Worm (Caenorhabditis elegans) whole organism, L3 larva: ENCODE data around the gene F31A3.3.

Source experiments
- aly-2 ChIP-seq: fragments of 150-350 bp; optimal IDR thresholded peaks from 2 replicates; lab custom pipeline; 2014; ENCODE audit warnings: missing biosample characterization, missing genetic modification characterization
- ama-1 ChIP-seq: fragments of 150-350 bp; optimal IDR thresholded peaks from 2 replicates; lab custom pipeline; 2018
- ceh-16 ChIP-seq: sonication (generic microtip); optimal IDR thresholded peaks from 2 replicates; lab custom pipeline; 2017; ENCODE audit warnings: missing biosample characterization, missing genetic modification characterization
- ceh-28 ChIP-seq: fragments of 150-350 bp; optimal IDR thresholded peaks from 2 replicates; lab custom pipeline; 2014; ENCODE audit warnings: missing biosample characterization, missing genetic modification reagents, missing genetic modification characterization
- ceh-9 ChIP-seq: sonication (generic microtip); optimal IDR thresholded peaks from 2 replicates; lab custom pipeline; 2018; ENCODE audit warnings: missing biosample characterization, missing genetic modification characterization
- daf-12 ChIP-seq: fragments of 150-350 bp; optimal IDR thresholded peaks from 2 replicates; lab custom pipeline; 2014; ENCODE audit warnings: missing biosample characterization, missing genetic modification reagents, missing genetic modification characterization
- elt-1 ChIP-seq: fragments of 150-350 bp; optimal IDR thresholded peaks from 2 replicates; lab custom pipeline; 2014; ENCODE audit warnings: missing biosample characterization, missing genetic modification characterization
- elt-2 ChIP-seq: sonication (generic microtip); optimal IDR thresholded peaks from 2 replicates; lab custom pipeline; 2016; ENCODE audit warnings: missing genetic modification reagents, mild to moderate bottlenecking, missing genetic modification characterization, missing compliant biosample characterization
- elt-3 ChIP-seq, 3 experiments: fragments of 150-350 bp in 1 of 3; sonication (generic microtip) in 2 of 3; optimal IDR thresholded peaks; 2 replicates in 2 of 3; 4 replicates in 1 of 3; lab custom pipeline; 2014 to 2017; ENCODE audit warnings: missing biosample characterization in 3 of 3, missing genetic modification characterization in 3 of 3
- fkh-10 ChIP-seq: sonication (generic microtip); optimal IDR thresholded peaks from 2 replicates; lab custom pipeline; 2017; ENCODE audit warnings: missing biosample characterization, missing genetic modification reagents, missing genetic modification characterization
- fkh-2 ChIP-seq: fragments of 150-350 bp; optimal IDR thresholded peaks from 2 replicates; lab custom pipeline; 2014; ENCODE audit warnings: missing biosample characterization, missing genetic modification reagents, missing genetic modification characterization
- hmg-11 ChIP-seq: sonication (generic microtip); optimal IDR thresholded peaks from 2 replicates; lab custom pipeline; 2016; ENCODE audit warnings: missing genetic modification characterization, missing compliant biosample characterization
- lin-15B ChIP-seq: fragments of 150-350 bp; optimal IDR thresholded peaks from 2 replicates; lab custom pipeline; 2014; ENCODE audit warnings: missing biosample characterization, missing genetic modification characterization
- lin-39 ChIP-seq: fragments of 150-350 bp; optimal IDR thresholded peaks from 2 replicates; lab custom pipeline; 2018; ENCODE audit warnings: missing biosample characterization, missing genetic modification reagents, missing genetic modification characterization
- lsy-12 ChIP-seq: sonication (generic microtip); optimal IDR thresholded peaks from 2 replicates; lab custom pipeline; 2016; ENCODE audit warnings: mild to moderate bottlenecking, missing genetic modification characterization, missing compliant biosample characterization
- mdl-1 ChIP-seq: fragments of 150-350 bp; optimal IDR thresholded peaks from 2 replicates; lab custom pipeline; 2014; ENCODE audit warnings: missing biosample characterization, missing genetic modification characterization
- mml-1 ChIP-seq: fragments of 150-350 bp; sonication (generic microtip); optimal IDR thresholded peaks from 3 replicates; lab custom pipeline; 2014; ENCODE audit warnings: missing biosample characterization, missing genetic modification characterization
- nfya-1 ChIP-seq: sonication (generic microtip); optimal IDR thresholded peaks from 2 replicates; lab custom pipeline; 2017; ENCODE audit warnings: missing genetic modification characterization, mild to moderate bottlenecking, missing compliant biosample characterization, antibody characterized with exemption, moderate library complexity; ENCODE audit not compliant: insufficient read depth
- nhr-11 ChIP-seq: fragments of 150-350 bp; optimal IDR thresholded peaks from 2 replicates; lab custom pipeline; 2014; ENCODE audit warnings: missing biosample characterization, missing genetic modification characterization
- nhr-23 ChIP-seq: fragments of 150-350 bp; optimal IDR thresholded peaks from 2 replicates; lab custom pipeline; 2014; ENCODE audit warnings: missing biosample characterization, missing genetic modification reagents, missing genetic modification characterization
- nhr-237 ChIP-seq: fragments of 150-350 bp; optimal IDR thresholded peaks from 2 replicates; lab custom pipeline; 2014; ENCODE audit warnings: missing biosample characterization, missing genetic modification characterization
- nhr-25 ChIP-seq: sonication (generic microtip); optimal IDR thresholded peaks from 2 replicates; lab custom pipeline; 2017; ENCODE audit warnings: missing biosample characterization, missing genetic modification characterization
- nhr-43 ChIP-seq: sonication (generic microtip); optimal IDR thresholded peaks from 2 replicates; lab custom pipeline; 2016; ENCODE audit warnings: mild to moderate bottlenecking, missing genetic modification characterization, missing compliant biosample characterization; ENCODE audit not compliant: poor library complexity, severe bottlenecking
- nhr-67 ChIP-seq: fragments of 150-350 bp; optimal IDR thresholded peaks from 2 replicates; lab custom pipeline; 2014; ENCODE audit warnings: missing biosample characterization, missing genetic modification characterization
- nhr-77 ChIP-seq: fragments of 150-350 bp; optimal IDR thresholded peaks from 2 replicates; lab custom pipeline; 2014; ENCODE audit warnings: missing biosample characterization, missing genetic modification characterization
- pha-4 ChIP-seq: fragments of 150-350 bp; optimal IDR thresholded peaks from 2 replicates; lab custom pipeline; 2014; ENCODE audit warnings: missing biosample characterization, missing genetic modification reagents, missing genetic modification characterization
- sea-2 ChIP-seq: fragments of 150-350 bp; sonication (generic microtip); optimal IDR thresholded peaks from 4 replicates; lab custom pipeline; 2014; ENCODE audit warnings: missing biosample characterization, missing genetic modification reagents, missing genetic modification characterization
- skn-1 ChIP-seq: fragments of 150-350 bp; optimal IDR thresholded peaks from 2 replicates; lab custom pipeline; 2014; ENCODE audit warnings: missing biosample characterization, missing genetic modification characterization
- unc-39 ChIP-seq: sonication (generic microtip); optimal IDR thresholded peaks from 4 replicates; lab custom pipeline; 2017; ENCODE audit warnings: missing biosample characterization, missing genetic modification characterization
- unc-62 ChIP-seq: fragments of 150-350 bp; sonication (generic microtip); optimal IDR thresholded peaks from 4 replicates; lab custom pipeline; 2014; ENCODE audit warnings: missing biosample characterization, missing genetic modification reagents, missing genetic modification characterization
- ztf-4 ChIP-seq: fragments of 150-350 bp; optimal IDR thresholded peaks from 2 replicates; lab custom pipeline; 2014; ENCODE audit warnings: missing biosample characterization, missing genetic modification characterization

F31A3.3 gene

ce11 chrX:17544349-17544936, 10.6 kb upstream of the F31A3.3 start (continued):
- TF ChIP-seq unc-62 (GFP tag; lab: Kevin White, UChicago) = no peak
- no peak for TF ChIP-seq mml-1 (tag; lab: Kevin White, UChicago)
- TF ChIP-seq sea-2 = no peak
- TF ChIP-seq elt-2 = peak; percentile 55
- TF ChIP-seq nhr-23 = peak; percentile 69
- TF ChIP-seq ceh-16 (tag; lab: Kevin White, UChicago) = no peak
- TF ChIP-seq nhr-67 (tag; lab: Kevin White, UChicago) = no peak
- TF ChIP-seq fkh-2 (tag; lab: Kevin White, UChicago) = no peak
- peak; percentile 90 for TF ChIP-seq nhr-77 (tag; lab: Kevin White, UChicago)
- no peak for TF ChIP-seq unc-39 (tag; lab: Kevin White, UChicago)
- peak; percentile 24 for TF ChIP-seq fkh-10

DNA sequence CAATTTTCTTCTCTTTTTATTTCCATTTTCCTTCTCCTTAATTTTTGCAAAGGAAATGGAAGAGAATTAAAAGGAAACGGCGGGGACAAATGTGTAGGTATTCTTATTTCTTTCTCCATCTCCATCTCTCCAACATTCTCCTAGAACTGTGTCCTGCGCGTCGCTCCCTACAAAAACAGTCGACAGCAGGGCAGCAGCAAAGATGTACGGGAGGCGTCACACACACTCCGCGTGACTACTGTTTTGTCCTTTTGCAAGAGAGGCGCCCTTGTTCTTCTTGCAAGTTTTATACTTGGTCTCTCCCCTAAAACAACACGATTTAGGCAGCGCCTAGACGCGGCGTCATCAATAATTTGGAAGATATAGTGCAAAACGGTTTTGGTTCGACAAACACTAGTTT, 6.1 kb upstream of the F31A3.3 start:
- TF ChIP-seq ceh-9 (tag; lab: Kevin White, UChicago) (no peak), aly-2 (tag; lab: Kevin White, UChicago) (no peak), nhr-23 (peak; percentile 70), nhr-43 (tag; lab: Kevin White, UChicago) (peak; percentile 73), elt-3 (tag; optimal IDR thresholded peaks at IDR 0.05; lab: Kevin White, UChicago) (no peak), ama-1 (no peak), nhr-25 (tag; lab: Kevin White, UChicago) (peak; percentile 73), daf-12 (tag; lab: Kevin White, UChicago) (no peak), lsy-12 (tag; lab: Kevin White, UChicago) (no peak), elt-2 (no peak), ceh-16 (tag; lab: Kevin White, UChicago) (no peak), skn-1 (tag; lab: Kevin White, UChicago) (no peak)

- TF ChIP-seq elt-2 (peak; percentile 54), nhr-23 (no peak), pha-4 (peak; percentile 29), nhr-237 (tag; lab: Kevin White, UChicago) (no peak)
These were observed 3.7 kb upstream of the F31A3.3 start for ce11 chrX:17537568-17537967.

ce11 chrX:17534877-17535276, 1.0 kb upstream of the F31A3.3 start:
- TF ChIP-seq ztf-4 (tag; lab: Kevin White, UChicago) (no peak), hmg-11 (tag; lab: Kevin White, UChicago) (no peak), aly-2 (tag; lab: Kevin White, UChicago) (no peak), unc-62 (GFP tag; lab: Kevin White, UChicago) (no peak), skn-1 (tag; lab: Kevin White, UChicago) (no peak), mml-1 (tag; lab: Kevin White, UChicago) (no peak), nhr-11 (tag; lab: Kevin White, UChicago) (no peak), ceh-16 (tag; lab: Kevin White, UChicago) (no peak), nfya-1 (no peak), lin-39 (peak; percentile 30), lin-15B (tag; lab: Kevin White, UChicago) (no peak), nhr-237 (tag; lab: Kevin White, UChicago) (no peak), nhr-43 (tag; lab: Kevin White, UChicago) (no peak), elt-1 (peak; percentile 87)
- TF ChIP-seq, all 47 proteins: peak for 2

DNA sequence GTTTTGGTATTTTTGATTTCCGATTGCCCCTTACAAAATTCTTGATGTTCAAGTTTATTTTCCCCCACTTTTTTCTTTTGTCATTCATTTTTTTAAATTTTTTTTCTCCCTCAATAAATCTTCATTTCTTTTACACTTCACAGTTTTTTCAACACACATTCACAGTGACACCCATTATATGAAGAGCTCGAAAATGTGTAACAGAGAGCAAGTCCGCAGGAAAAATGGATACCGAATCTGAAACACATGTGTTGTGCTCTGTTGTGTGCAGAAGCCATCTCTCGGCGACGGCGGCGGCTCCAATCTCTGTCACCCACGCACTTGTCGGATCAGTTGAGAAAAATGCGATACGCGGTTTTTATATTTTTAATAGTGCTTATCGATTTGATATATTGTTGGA, 5.8 kb downstream of the F31A3.3 start, which contains the start of gene sup-10:
Gene sup-10 (plus strand): TSS at position 277 of the 400 bp plus-strand sequence.
- TF ChIP-seq elt-3 (tag; optimal IDR thresholded peaks at IDR 0.05; lab: Kevin White, UChicago) = no peak
- TF ChIP-seq nfya-1 = peak; percentile 1

DNA sequence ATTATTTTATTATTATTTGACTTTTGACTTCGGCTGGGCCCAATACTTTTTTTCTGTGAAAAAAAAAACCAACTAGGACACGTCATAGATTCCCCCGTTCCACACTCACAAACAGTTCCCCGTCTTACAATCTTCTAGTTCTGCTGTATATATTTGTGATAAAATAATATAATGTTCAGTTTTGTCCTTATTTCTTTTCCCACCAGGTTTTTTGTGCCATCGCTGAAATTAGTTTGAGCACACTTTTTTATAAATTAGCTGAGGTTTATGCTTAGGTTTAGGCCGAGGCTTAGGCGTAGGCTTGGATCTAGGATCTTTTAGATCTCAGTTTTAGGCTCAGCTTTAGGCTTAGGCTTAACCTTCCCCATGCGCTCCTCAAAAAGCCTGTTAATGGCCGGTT, 6.5 kb downstream of the F31A3.3 start:
- TF ChIP-seq unc-62 (GFP tag; lab: Kevin White, UChicago) = no peak
- no peak for TF ChIP-seq ceh-28 (tag; lab: Kevin White, UChicago)
- TF ChIP-seq lin-39 = no peak
- TF ChIP-seq mdl-1 (tag; lab: Kevin White, UChicago) = no peak
